Worm (Caenorhabditis elegans): ENCODE data around the gene fbxa-210.

DNA sequence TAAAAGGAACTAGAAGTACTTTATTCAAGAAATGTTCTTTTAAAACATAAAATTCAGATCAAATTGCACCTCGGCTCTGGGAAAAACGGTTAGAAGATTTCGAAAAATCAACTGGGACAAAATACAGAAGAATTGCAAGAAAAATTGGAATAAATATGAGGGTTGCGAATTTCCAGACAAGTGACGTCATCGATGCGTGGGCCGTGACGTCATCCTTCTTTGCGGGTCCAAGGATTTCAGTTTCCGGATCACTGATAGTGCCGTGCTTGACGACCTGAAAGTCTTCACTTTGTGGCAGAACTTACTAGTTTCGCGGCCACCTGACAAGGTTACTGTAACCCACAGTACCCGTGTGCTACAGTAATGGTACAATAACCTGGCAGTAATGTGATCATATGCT, 38.3 kb downstream of the fbxa-210 start:
- TF ChIP-seq tbx-2 (tag; optimal IDR thresholded peaks at IDR 0.05) (no peak), nhr-77 (tag; optimal IDR thresholded peaks at IDR 0.05) (no peak), unc-62 (GFP tag; optimal IDR thresholded peaks at IDR 0.05) (no peak), snpc-4 (tag; optimal IDR thresholded peaks at IDR 0.05) (no peak), ceh-28 (tag; optimal IDR thresholded peaks at IDR 0.05) (no peak), nhr-237 (tag; optimal IDR thresholded peaks at IDR 0.05) (no peak)

Measured in whole organism, L3 larva.